Fruit fly (Drosophila melanogaster) whole organism, embryonic: ENCODE data around the gene Rpp21.

ENCODE experiments used
- CG10366 ChIP-seq: fragments of 200-800 bp; sonication (Bioruptor generic); IDR thresholded peaks from 2 replicates; pipeline ENCODE4 v1.3.6; 2022; ENCODE audit warnings: missing biosample characterization, missing genetic modification characterization
- CG11085 ChIP-seq: fragments of 200-800 bp; sonication (Bioruptor generic); IDR thresholded peaks from 2 replicates; pipeline ENCODE4 v1.3.6; 2022; ENCODE audit warnings: missing biosample characterization, missing genetic modification characterization
- CG12071 ChIP-seq: fragments of 200-800 bp; sonication (Bioruptor generic); optimal IDR thresholded peaks from 3 replicates; lab custom pipeline; 2018; ENCODE audit warnings: missing biosample characterization, mild to moderate bottlenecking, missing genetic modification characterization
- CG14860 ChIP-seq: fragments of 200-800 bp; sonication (Bioruptor generic); IDR thresholded peaks from 3 replicates; pipeline ENCODE4 v1.3.6; 2022; ENCODE audit warnings: missing biosample characterization, missing genetic modification characterization; ENCODE audit not compliant: partially characterized antibody
- CG15011 ChIP-seq: fragments of 200-800 bp; sonication (Bioruptor generic); optimal IDR thresholded peaks from 3 replicates; lab custom pipeline; 2018; ENCODE audit warnings: missing biosample characterization, mild to moderate bottlenecking, missing genetic modification characterization
- CG15601 ChIP-seq: fragments of 200-800 bp; sonication (Bioruptor generic); optimal IDR thresholded peaks from 3 replicates; lab custom pipeline; 2019; ENCODE audit warnings: missing biosample characterization, mild to moderate bottlenecking, missing genetic modification characterization, moderate library complexity
- CG1602 ChIP-seq: fragments of 200-800 bp; sonication (Bioruptor generic); optimal IDR thresholded peaks from 3 replicates; lab custom pipeline; 2016; ENCODE audit warnings: missing biosample characterization, missing genetic modification characterization
- CG1603 ChIP-seq: fragments of 200-800 bp; sonication (Bioruptor generic); optimal IDR thresholded peaks from 2 replicates; lab custom pipeline; 2019; ENCODE audit warnings: missing biosample characterization, mild to moderate bottlenecking, missing genetic modification characterization, moderate library complexity
- CG17328 ChIP-seq: fragments of 200-800 bp; sonication (Bioruptor generic); IDR thresholded peaks from 2 replicates; pipeline ENCODE4 v1.3.6; 2022; ENCODE audit warnings: missing biosample characterization, missing genetic modification characterization
- CG17385 ChIP-seq: fragments of 200-800 bp; sonication (Bioruptor generic); optimal IDR thresholded peaks from 3 replicates; lab custom pipeline; 2018; ENCODE audit warnings: missing biosample characterization, mild to moderate bottlenecking, missing genetic modification characterization
- CG1832 ChIP-seq: fragments of 200-800 bp; sonication (Bioruptor generic); optimal IDR thresholded peaks from 2 replicates; lab custom pipeline; 2017; ENCODE audit warnings: missing biosample characterization, mild to moderate bottlenecking, missing genetic modification characterization, inconsistent platforms
- CG2129 ChIP-seq: fragments of 200-800 bp; sonication (Bioruptor generic); IDR thresholded peaks from 2 replicates; pipeline ENCODE4 v1.3.6; 2022; ENCODE audit warnings: missing biosample characterization, missing genetic modification characterization; ENCODE audit not compliant: partially characterized antibody
- CG31365 ChIP-seq: fragments of 200-800 bp; sonication (Bioruptor generic); optimal IDR thresholded peaks from 2 replicates; lab custom pipeline; 2018; ENCODE audit warnings: missing biosample characterization, mild to moderate bottlenecking, missing genetic modification characterization
- CG4617 ChIP-seq: fragments of 200-800 bp; sonication (Bioruptor generic); optimal IDR thresholded peaks from 3 replicates; lab custom pipeline; 2016; ENCODE audit warnings: missing biosample characterization, missing genetic modification characterization, borderline replicate concordance
- CG4707 ChIP-seq: fragments of 200-800 bp; sonication (Bioruptor generic); optimal IDR thresholded peaks from 2 replicates; lab custom pipeline; 2018; ENCODE audit warnings: missing biosample characterization, mild to moderate bottlenecking, missing genetic modification characterization, moderate library complexity
- CG9609 ChIP-seq: fragments of 200-800 bp; sonication (Bioruptor generic); optimal IDR thresholded peaks from 3 replicates; lab custom pipeline; 2016; ENCODE audit warnings: missing biosample characterization, missing genetic modification characterization
- Dip2 ChIP-seq: fragments of 200-800 bp; sonication (Bioruptor generic); IDR thresholded peaks from 2 replicates; pipeline ENCODE4 v1.3.6; 2022; ENCODE audit warnings: missing biosample characterization, missing genetic modification characterization
- Doc3 ChIP-seq: fragments of 200-800 bp; sonication (Bioruptor generic); IDR thresholded peaks from 3 replicates; pipeline ENCODE4 v1.3.6; 2022; ENCODE audit warnings: missing biosample characterization, missing genetic modification characterization; ENCODE audit not compliant: partially characterized antibody
- Eip74EF ChIP-seq, 2 experiments: fragments of 200-800 bp in 1 of 2; fragments of >200 bp in 1 of 2; sonication (Bioruptor generic) in 1 of 2; optimal IDR thresholded peaks; 2 replicates each; lab custom pipeline; 2017 to 2019; ENCODE audit warnings: missing biosample characterization in 2 of 2, missing genetic modification characterization in 2 of 2, mild to moderate bottlenecking in 1 of 2, moderate library complexity in 1 of 2
- H15 ChIP-seq: fragments of 200-800 bp; sonication (Bioruptor generic); IDR thresholded peaks from 3 replicates; pipeline ENCODE4 v1.3.6; 2022; ENCODE audit warnings: missing biosample characterization, missing genetic modification characterization
- Hr51 ChIP-seq, 2 experiments: fragments of 200-800 bp; sonication (Bioruptor generic); optimal IDR thresholded peaks; 2 replicates in 1 of 2; 3 replicates in 1 of 2; lab custom pipeline; 2016 to 2018; ENCODE audit warnings: missing biosample characterization in 2 of 2, missing genetic modification characterization in 2 of 2, mild to moderate bottlenecking in 1 of 2, moderate library complexity in 1 of 2
- Hr78 ChIP-seq, 2 experiments: fragments of 200-800 bp in 1 of 2; fragments of >200 bp in 1 of 2; sonication (Bioruptor generic) in 1 of 2; optimal IDR thresholded peaks; 2 replicates each; lab custom pipeline; 2017 to 2019; ENCODE audit warnings: missing biosample characterization in 2 of 2, missing genetic modification characterization in 2 of 2, mild to moderate bottlenecking in 1 of 2, moderate library complexity in 1 of 2
- Lim3 ChIP-seq: fragments of 200-800 bp; sonication (Bioruptor generic); IDR thresholded peaks from 2 replicates; pipeline ENCODE4 v1.3.6; 2022; ENCODE audit warnings: missing biosample characterization, missing genetic modification characterization
- MESR4 ChIP-seq: fragments of 200-800 bp; sonication (Bioruptor generic); optimal IDR thresholded peaks from 2 replicates; lab custom pipeline; 2018; ENCODE audit warnings: missing biosample characterization, mild to moderate bottlenecking, missing genetic modification characterization, moderate library complexity
- Meics ChIP-seq: fragments of 200-800 bp; sonication (Bioruptor generic); optimal IDR thresholded peaks from 2 replicates; lab custom pipeline; 2017; ENCODE audit warnings: missing biosample characterization, mild to moderate bottlenecking, missing genetic modification characterization
- Poxn ChIP-seq: fragments of 200-800 bp; sonication (Bioruptor generic); IDR thresholded peaks from 2 replicates; pipeline ENCODE4 v1.3.6; 2022; ENCODE audit warnings: missing biosample characterization, missing genetic modification characterization
- Scr ChIP-seq: fragments of 200-800 bp; sonication (Bioruptor generic); IDR thresholded peaks from 2 replicates; pipeline ENCODE4 v1.3.6; 2022; ENCODE audit warnings: missing biosample characterization, missing genetic modification characterization; ENCODE audit not compliant: partially characterized antibody
- al ChIP-seq: fragments of 200-800 bp; sonication (Bioruptor generic); IDR thresholded peaks from 2 replicates; pipeline ENCODE4 v1.3.6; 2022; ENCODE audit warnings: missing biosample characterization, missing genetic modification characterization
- ap ChIP-seq: fragments of 200-800 bp; sonication (Bioruptor generic); IDR thresholded peaks from 2 replicates; pipeline ENCODE4 v1.3.6; 2022; ENCODE audit warnings: missing biosample characterization, missing genetic modification characterization
- ara ChIP-seq: fragments of 200-800 bp; sonication (Bioruptor generic); IDR thresholded peaks from 2 replicates; pipeline ENCODE4 v1.3.6; 2022; ENCODE audit warnings: missing biosample characterization, missing genetic modification characterization
- cas ChIP-seq: fragments of 200-800 bp; sonication (Bioruptor generic); IDR thresholded peaks from 2 replicates; pipeline ENCODE4 v1.3.6; 2022; ENCODE audit warnings: missing biosample characterization, missing genetic modification characterization
- cg ChIP-seq: fragments of 200-800 bp; sonication (Bioruptor generic); optimal IDR thresholded peaks from 3 replicates; lab custom pipeline; 2019; ENCODE audit warnings: missing biosample characterization, mild to moderate bottlenecking, missing genetic modification characterization, moderate library complexity
- corto ChIP-seq: fragments of 200-800 bp; sonication (Bioruptor generic); optimal IDR thresholded peaks from 2 replicates; lab custom pipeline; 2016; ENCODE audit warnings: missing biosample characterization, mild to moderate bottlenecking, missing genetic modification characterization, moderate library complexity
- crp ChIP-seq, 2 experiments: fragments of 200-800 bp; sonication (Bioruptor generic); optimal IDR thresholded peaks; 2 replicates in 1 of 2; 3 replicates in 1 of 2; lab custom pipeline; 2017; ENCODE audit warnings: missing biosample characterization in 2 of 2, missing genetic modification characterization in 2 of 2, mild to moderate bottlenecking in 1 of 2, moderate library complexity in 1 of 2
- dpn ChIP-seq, 2 experiments: fragments of 200-800 bp; sonication (Bioruptor generic); optimal IDR thresholded peaks; 3 replicates each; lab custom pipeline; 2016; ENCODE audit warnings: missing biosample characterization in 2 of 2, missing genetic modification characterization in 2 of 2
- dysf ChIP-seq: fragments of 200-800 bp; sonication (Bioruptor generic); IDR thresholded peaks from 3 replicates; pipeline ENCODE4 v1.3.6; 2022; ENCODE audit warnings: missing biosample characterization, missing genetic modification characterization
- exex ChIP-seq: fragments of 200-800 bp; sonication (Bioruptor generic); optimal IDR thresholded peaks from 4 replicates; lab custom pipeline; 2018; ENCODE audit warnings: missing biosample characterization, mild to moderate bottlenecking, missing genetic modification characterization, moderate library complexity
- fd64A ChIP-seq: fragments of 200-800 bp; sonication (Bioruptor generic); optimal IDR thresholded peaks from 3 replicates; lab custom pipeline; 2018; ENCODE audit warnings: missing biosample characterization, mild to moderate bottlenecking, missing genetic modification characterization
- hth ChIP-seq: fragments of >200 bp; optimal IDR thresholded peaks from 2 replicates; lab custom pipeline; 2017; ENCODE audit warnings: inconsistent platforms
- lov ChIP-seq, 2 experiments: fragments of 200-800 bp in 1 of 2; fragments of >200 bp in 1 of 2; sonication (Bioruptor generic) in 1 of 2; IDR thresholded peaks in 1 of 2; optimal IDR thresholded peaks in 1 of 2; 2 replicates in 1 of 2; 3 replicates in 1 of 2; pipeline versions ENCODE4 v1.3.6 to Lab custom; 2017 to 2022; ENCODE audit warnings: missing biosample characterization in 1 of 2, missing genetic modification characterization in 1 of 2
- mirr ChIP-seq: fragments of 200-800 bp; sonication (Bioruptor generic); optimal IDR thresholded peaks from 3 replicates; lab custom pipeline; 2018; ENCODE audit warnings: missing biosample characterization, mild to moderate bottlenecking, missing genetic modification characterization
- mld ChIP-seq: fragments of 200-800 bp; sonication (Bioruptor generic); IDR thresholded peaks from 3 replicates; pipeline ENCODE4 v1.3.6; 2022; ENCODE audit warnings: missing biosample characterization, missing genetic modification characterization; ENCODE audit not compliant: partially characterized antibody
- nau ChIP-seq: fragments of 200-800 bp; sonication (Bioruptor generic); optimal IDR thresholded peaks from 3 replicates; lab custom pipeline; 2017; ENCODE audit warnings: missing biosample characterization, mild to moderate bottlenecking, missing genetic modification characterization, missing genetic modification reagents
- repo ChIP-seq: fragments of 200-800 bp; sonication (Bioruptor generic); optimal IDR thresholded peaks from 2 replicates; lab custom pipeline; 2016; ENCODE audit warnings: missing biosample characterization, missing genetic modification characterization
- schlank ChIP-seq: fragments of 200-800 bp; sonication (Bioruptor generic); optimal IDR thresholded peaks from 2 replicates; lab custom pipeline; 2018; ENCODE audit warnings: missing biosample characterization, mild to moderate bottlenecking, missing genetic modification characterization
- seq ChIP-seq: fragments of 200-800 bp; sonication (Bioruptor generic); IDR thresholded peaks from 2 replicates; pipeline ENCODE4 v1.3.6; 2022; ENCODE audit warnings: missing biosample characterization, missing genetic modification characterization
- toy ChIP-seq: fragments of 200-800 bp; sonication (Bioruptor generic); IDR thresholded peaks from 2 replicates; pipeline ENCODE4 v1.3.6; 2022; ENCODE audit warnings: missing biosample characterization, missing genetic modification characterization
- ttk ChIP-seq: fragments of 200-800 bp; sonication (Bioruptor generic); IDR thresholded peaks from 2 replicates; pipeline ENCODE4 v2.1.2; 2022; ENCODE audit warnings: missing biosample characterization, missing genetic modification characterization
- zen2 ChIP-seq: fragments of 200-800 bp; sonication (Bioruptor generic); IDR thresholded peaks from 3 replicates; pipeline ENCODE4 v1.3.6; 2022; ENCODE audit warnings: missing biosample characterization, missing genetic modification characterization; ENCODE audit not compliant: partially characterized antibody

The Rpp21 gene

DNA sequence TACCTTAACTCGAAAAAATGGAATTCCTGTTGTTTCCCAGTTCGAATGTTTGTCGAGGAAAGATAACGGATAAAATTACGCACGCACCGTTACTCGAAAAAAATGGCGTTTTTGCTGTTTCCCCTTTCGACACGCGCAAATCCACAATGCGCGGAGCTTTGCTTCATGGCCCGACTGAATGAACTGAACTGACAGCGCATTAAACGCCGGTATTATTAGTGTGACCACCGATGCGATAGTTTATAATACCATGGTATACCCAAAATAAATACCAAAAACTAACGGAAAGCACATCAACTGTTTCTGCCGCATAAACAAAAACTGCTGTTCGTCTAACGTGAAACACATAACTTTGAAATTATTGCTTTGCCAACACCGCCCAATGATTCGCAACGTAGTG lies 4.0 kb upstream of the Rpp21 start, which contains the start of the genes CG32814, CG11638 and CG3021 (continued):
- peak; percentile 6 for TF ChIP-seq CG17385 (GFP tag; lab: Kevin White, UChicago)
- TF ChIP-seq cas (GFP tag; lab: Robert Waterston, UW): no peak
- no peak for TF ChIP-seq corto (GFP tag; lab: Kevin White, UChicago)
- no peak for TF ChIP-seq repo (GFP tag; lab: Kevin White, UChicago)
- no peak for TF ChIP-seq CG11085 (GFP tag; lab: Robert Waterston, UW)
- no peak for TF ChIP-seq CG2129
- no peak for TF ChIP-seq Dip2 (GFP tag; lab: Robert Waterston, UW)
- peak; percentile 15; the same call in 1 of the 2 replicates for TF ChIP-seq CG17328 (GFP tag; lab: Robert Waterston, UW)
- no peak for TF ChIP-seq schlank (tag; lab: Kevin White, UChicago)
- TF ChIP-seq fd64A (GFP tag; lab: Kevin White, UChicago): peak; percentile 32
- TF ChIP-seq Eip74EF (GFP tag; optimal IDR thresholded peaks at IDR 0.05; lab: Kevin White, UChicago): no peak
- 0 out of 3 replicates have a peak, but pooled peaks have one; percentile 23 for TF ChIP-seq Doc3 (GFP tag; lab: Robert Waterston, UW)
- no peak for TF ChIP-seq CG1832 (GFP tag; lab: Kevin White, UChicago)
- TF ChIP-seq CG1602 (GFP tag; lab: Kevin White, UChicago): no peak
- no peak for TF ChIP-seq lov (optimal IDR thresholded peaks at IDR 0.05; lab: Kevin White, UChicago)
- TF ChIP-seq lov (GFP tag; IDR thresholded peaks at IDR 0.05; lab: Robert Waterston, UW): no peak
- TF ChIP-seq MESR4 (GFP tag; lab: Kevin White, UChicago): peak; percentile 36
- peak in 1 of 2 experiments; percentile 25 for TF ChIP-seq Hr51 (GFP tag; optimal IDR thresholded peaks at IDR 0.05; lab: Kevin White, UChicago)
- no peak for TF ChIP-seq CG4707 (GFP tag; lab: Kevin White, UChicago)
- TF ChIP-seq CG31365: peak; percentile 37
- TF ChIP-seq CG9609 (GFP tag; lab: Kevin White, UChicago): no peak
- no peak for TF ChIP-seq al (GFP tag; lab: Robert Waterston, UW)
- peak; percentile 16 for TF ChIP-seq CG15601 (tag; lab: Kevin White, UChicago)
- TF ChIP-seq dpn (GFP tag; optimal IDR thresholded peaks at IDR 0.05; lab: Kevin White, UChicago): no peak
- no peak for TF ChIP-seq hth (lab: Kevin White, UChicago)
- no peak for TF ChIP-seq ttk
- TF ChIP-seq CG1603 (tag; lab: Kevin White, UChicago): peak; percentile 47
- TF ChIP-seq mirr (GFP tag; lab: Kevin White, UChicago): peak; percentile 9
- TF ChIP-seq cg (GFP tag; lab: Kevin White, UChicago): no peak
- TF ChIP-seq Scr (GFP tag; lab: Robert Waterston, UW): peak; percentile 54; the same call in 1 of the 2 replicates
- TF ChIP-seq Meics (GFP tag; lab: Kevin White, UChicago): peak; percentile 29
- no peak for TF ChIP-seq CG12071
- TF ChIP-seq Poxn: no peak
- peak in 1 of 2 experiments; percentile 73 for TF ChIP-seq crp (GFP tag; optimal IDR thresholded peaks at IDR 0.05; lab: Kevin White, UChicago)
- TF ChIP-seq ap: no peak
- no peak for TF ChIP-seq Lim3 (GFP tag; lab: Robert Waterston, UW)
- TF ChIP-seq H15: no peak
- no peak for TF ChIP-seq Hr78 (GFP tag; optimal IDR thresholded peaks at IDR 0.05; lab: Kevin White, UChicago)
- TF ChIP-seq ara (GFP tag; lab: Robert Waterston, UW): no peak
- TF ChIP-seq exex (tag; lab: Kevin White, UChicago): no peak
- TF ChIP-seq mld (GFP tag; lab: Robert Waterston, UW): no peak
- TF ChIP-seq CG10366 (GFP tag; lab: Robert Waterston, UW): no peak
- TF ChIP-seq dysf (GFP tag; lab: Robert Waterston, UW): no peak
- TF ChIP-seq zen2 (GFP tag; lab: Robert Waterston, UW): 0 out of 3 replicates have a peak, but pooled peaks have one; percentile 44
- no peak for TF ChIP-seq seq (GFP tag; lab: Robert Waterston, UW)
- TF ChIP-seq CG14860 (GFP tag; lab: Robert Waterston, UW): no peak
- TF ChIP-seq toy (GFP tag; lab: Robert Waterston, UW): no peak
- peak; percentile 2 for TF ChIP-seq nau (GFP tag; lab: Kevin White, UChicago)
- TF ChIP-seq CG15011 (GFP tag; lab: Kevin White, UChicago): no peak
- no peak for TF ChIP-seq CG4617
